Fruit fly (Drosophila melanogaster): ENCODE measurements around the gene CG31445.
A peak's percentile ranks its signal among the peaks of the same experiment; 100 is the strongest.

Gene CG31445

DNA sequence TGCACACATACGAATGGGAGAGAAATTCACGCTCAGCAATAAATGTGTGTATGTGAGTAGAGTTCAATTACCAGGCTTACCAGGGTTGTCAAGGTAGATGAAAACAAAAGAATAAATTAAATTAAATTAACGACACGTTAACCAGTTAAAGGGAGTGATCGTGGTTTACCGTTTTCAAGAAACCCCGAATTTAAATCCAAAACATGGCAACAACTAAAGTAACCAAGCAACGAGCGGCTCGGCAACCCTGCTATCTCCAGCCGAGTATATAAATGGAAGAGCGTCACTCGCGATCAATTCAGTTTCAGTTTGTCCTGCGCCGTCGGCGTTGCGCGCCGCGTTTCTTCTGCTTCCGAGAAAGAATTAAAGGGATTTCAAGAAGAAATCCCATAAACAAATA is 30.4 kb downstream of the CG31445 start:
- TF ChIP-seq CG8478 (optimal IDR thresholded peaks at IDR 0.05) (peak; percentile 34), CTCF (optimal IDR thresholded peaks at IDR 0.05) (no peak)

DNA sequence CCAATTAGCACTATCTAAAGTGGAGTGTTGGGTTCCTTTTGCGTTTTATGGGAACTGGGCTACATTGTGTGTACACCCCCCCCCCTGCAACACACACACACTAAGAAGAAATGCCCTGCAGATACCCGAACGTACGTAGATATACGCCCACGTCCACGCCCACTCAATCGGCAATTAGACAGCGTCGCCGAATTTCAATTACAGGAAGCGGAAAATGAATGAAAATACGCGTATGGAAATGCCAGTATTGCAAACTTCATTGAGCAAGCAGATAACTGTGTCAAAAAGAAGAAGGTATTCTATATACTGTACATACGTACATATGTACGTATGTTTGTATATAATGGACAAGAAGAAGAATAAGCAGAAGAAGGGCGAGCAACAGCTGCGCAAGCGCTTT is 31.2 kb downstream of the CG31445 start:
- no peak for TF ChIP-seq CTCF (optimal IDR thresholded peaks at IDR 0.05)

DNA sequence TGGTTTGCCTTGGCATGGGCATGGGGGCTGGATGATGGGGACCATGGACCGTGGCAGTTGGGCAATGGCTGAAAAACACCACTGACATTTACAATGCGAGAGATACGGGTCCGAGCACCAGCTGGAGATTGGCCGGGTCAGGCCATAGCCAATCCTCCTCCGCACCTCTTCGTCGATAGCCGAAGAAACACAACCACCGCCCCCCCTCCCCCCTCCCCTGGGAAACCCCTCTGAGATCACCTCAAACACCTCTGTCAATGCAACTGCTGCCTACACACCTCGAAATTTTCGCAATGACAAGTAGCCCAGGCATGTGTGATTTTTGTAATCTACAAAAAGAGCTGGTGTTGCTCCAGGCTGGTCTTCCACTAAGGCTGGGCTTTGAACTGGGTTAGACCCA is 32.1 kb downstream of the CG31445 start:
- TF ChIP-seq CG8478 (optimal IDR thresholded peaks at IDR 0.05) (no peak), CTCF (optimal IDR thresholded peaks at IDR 0.05) (no peak)

DNA sequence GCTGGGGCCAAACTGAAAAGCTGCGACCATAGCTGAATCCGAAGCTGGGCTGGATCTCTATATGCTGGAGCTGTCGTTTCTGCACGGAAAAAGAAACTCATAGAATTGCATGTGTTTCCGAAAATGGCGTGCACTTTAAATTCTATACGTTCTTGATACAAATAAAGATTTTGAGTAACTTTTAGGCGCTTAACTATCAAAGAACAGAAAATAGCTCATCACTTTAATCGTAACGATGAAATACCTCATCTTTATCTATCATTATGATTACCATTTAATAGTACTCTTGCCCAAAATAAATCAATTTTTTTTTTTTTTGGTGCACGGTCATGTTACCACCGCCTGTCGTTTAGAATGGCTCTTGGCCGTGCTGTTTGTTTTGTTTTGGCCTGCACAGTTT is 32.9 kb downstream of the CG31445 start:
- TF ChIP-seq CG8478 (optimal IDR thresholded peaks at IDR 0.05) (no peak), CTCF (optimal IDR thresholded peaks at IDR 0.05) (no peak)

DNA sequence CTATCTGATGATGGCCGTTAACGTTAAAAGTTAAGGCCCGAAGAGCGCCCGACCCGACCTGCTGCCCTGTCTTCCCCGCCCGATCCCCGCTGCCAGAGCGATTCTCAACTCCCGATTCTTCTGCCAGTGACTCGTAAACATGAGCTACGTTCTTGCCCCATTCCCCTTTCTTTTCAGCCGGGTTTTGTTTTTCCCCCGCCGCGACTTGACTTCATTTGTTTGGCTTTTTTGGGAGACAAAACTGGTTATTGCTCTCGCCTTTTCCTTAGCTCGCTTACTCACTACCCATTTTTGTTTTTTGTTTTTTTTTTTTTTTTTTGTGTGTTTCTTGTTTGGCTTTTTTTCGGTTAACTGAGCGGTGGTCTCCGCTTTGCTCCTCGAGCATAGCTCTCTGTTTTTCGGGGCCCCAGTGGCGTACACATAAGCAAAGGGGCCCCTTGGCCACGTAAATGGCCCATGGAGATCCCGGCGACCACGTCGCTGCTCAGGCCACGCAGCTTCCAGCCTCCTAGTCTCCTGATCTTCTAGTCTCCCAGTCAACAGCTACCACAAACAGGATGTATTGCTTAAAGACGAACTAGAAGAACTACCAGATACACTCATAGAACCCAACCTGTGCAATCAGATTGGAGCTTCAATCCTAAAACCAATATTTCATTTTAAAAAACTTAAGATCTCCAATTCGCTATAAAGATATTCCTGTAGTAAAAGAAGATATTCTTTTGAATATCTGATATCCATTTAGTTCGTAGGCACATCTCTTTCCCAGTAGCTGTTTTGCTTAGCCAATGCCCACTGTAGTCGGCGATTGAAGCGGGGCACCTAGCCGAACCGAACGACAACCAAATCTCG is 33.9 kb downstream of the CG31445 start:
- TF ChIP-seq CTCF (optimal IDR thresholded peaks at IDR 0.05), result no peak
- TF ChIP-seq CG8478 (optimal IDR thresholded peaks at IDR 0.05), result no peak

DNA sequence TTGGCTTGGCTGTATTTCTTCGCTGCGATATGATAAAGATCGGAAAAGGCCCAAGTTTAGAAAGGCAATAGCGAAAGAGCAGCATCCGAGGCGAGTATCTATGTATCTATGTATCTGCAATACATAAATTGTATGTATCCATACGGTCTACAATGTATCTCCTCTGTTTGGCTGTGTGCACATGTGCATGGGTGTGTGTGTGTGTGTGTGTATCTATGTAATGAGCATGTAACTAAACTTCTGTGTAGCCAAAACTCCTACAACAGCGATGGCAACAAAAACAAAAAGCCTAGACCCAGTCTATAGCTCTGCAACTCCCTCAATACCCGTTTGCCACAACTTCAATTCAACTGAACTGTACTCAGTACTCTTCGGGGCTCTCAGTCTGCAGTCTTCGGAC is 34.5 kb downstream of the CG31445 start:
- TF ChIP-seq CG8478 (optimal IDR thresholded peaks at IDR 0.05) (no peak), CTCF (optimal IDR thresholded peaks at IDR 0.05) (no peak)

DNA sequence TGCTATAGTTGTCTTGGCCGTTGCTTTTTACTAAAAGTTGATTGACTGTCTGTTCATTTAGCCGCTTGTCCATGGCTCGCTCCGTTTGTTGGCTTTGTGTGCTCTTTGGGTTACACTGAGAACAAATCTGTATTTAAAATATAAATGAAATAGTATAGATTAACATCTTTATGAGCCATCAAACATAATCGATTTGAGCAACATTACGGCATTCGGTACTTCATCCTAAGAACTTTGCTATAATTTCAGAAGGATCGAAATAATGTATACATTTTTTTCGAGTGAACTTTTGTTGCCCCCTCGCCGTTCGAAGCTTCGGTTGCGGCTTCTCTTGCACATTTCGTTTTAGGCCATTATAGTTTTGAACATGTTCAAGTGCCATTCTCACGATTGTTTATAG is 36.6 kb downstream of the CG31445 start:
- TF ChIP-seq CG8478 (optimal IDR thresholded peaks at IDR 0.05) (no peak), CTCF (optimal IDR thresholded peaks at IDR 0.05) (no peak)

DNA sequence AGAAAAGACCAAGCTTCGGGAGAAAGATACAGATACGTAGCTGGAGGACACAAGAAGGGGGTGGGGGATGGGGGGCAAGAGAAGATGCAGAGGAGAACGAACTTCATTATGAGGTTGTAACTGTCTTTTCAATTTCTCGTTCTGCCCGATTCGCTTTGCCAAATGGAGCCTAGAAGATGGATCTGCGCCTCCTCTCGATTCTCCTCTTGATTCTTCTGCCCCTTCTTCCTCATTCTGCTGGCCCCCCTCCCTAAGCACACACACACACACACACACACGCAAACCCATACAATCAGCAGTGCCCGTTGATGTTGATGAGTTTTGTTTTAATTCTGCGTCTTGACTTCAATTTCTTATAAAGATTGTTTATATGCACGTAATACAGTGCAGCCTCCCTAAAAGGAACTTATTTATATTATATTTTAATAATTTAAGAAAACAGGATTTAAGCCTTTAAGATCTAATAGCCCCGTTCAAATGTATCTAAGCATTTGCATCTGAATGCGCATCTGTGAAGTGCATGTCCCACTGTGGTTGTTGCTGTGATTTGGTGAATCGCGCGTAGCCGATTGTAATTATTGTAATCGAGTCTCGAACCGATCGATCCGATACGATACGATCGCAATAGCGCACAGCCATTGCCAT is 37.5 kb downstream of the CG31445 start:
- TF ChIP-seq CG8478 (optimal IDR thresholded peaks at IDR 0.05) (no peak), CTCF (optimal IDR thresholded peaks at IDR 0.05) (no peak)

DNA sequence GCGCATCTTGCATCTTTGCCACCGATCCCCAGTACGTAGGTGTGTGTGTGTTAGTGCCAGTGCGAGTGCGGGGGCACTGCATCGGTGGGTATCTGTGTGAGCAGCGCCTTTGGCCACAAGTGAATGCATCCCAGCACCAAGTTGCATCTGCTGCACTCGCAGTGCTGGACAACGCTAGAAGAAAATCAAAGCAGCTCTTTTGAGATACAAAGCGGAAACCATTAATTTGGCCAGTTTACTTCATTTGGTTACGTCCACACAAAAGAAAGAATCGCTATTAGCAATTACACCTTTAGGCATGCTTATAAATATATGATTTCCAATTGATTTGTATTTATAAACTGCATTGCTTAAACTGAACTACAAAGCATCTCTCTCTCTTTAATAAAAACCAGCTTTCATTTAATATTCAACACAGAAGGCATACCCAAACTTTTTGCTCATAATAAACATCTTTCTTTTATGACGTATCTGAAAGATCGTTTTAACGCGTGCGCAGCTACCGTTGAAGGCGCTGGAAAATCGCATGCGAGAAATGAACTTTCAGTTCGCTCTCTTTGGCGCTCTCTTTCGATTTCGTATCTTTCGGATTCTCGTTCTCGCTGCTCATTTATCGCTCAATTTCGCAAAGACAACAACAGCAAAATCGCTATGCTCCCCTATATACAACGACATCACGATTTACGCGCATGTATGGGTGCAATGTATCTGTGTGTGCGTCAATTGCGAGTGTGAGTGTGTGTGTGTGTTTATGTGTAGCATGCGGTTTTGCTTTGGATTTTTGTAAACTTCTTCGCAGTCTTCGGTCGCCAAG is 38.2 kb downstream of the CG31445 start:
- TF ChIP-seq CTCF (optimal IDR thresholded peaks at IDR 0.05) (no peak), CG8478 (optimal IDR thresholded peaks at IDR 0.05) (no peak)

DNA sequence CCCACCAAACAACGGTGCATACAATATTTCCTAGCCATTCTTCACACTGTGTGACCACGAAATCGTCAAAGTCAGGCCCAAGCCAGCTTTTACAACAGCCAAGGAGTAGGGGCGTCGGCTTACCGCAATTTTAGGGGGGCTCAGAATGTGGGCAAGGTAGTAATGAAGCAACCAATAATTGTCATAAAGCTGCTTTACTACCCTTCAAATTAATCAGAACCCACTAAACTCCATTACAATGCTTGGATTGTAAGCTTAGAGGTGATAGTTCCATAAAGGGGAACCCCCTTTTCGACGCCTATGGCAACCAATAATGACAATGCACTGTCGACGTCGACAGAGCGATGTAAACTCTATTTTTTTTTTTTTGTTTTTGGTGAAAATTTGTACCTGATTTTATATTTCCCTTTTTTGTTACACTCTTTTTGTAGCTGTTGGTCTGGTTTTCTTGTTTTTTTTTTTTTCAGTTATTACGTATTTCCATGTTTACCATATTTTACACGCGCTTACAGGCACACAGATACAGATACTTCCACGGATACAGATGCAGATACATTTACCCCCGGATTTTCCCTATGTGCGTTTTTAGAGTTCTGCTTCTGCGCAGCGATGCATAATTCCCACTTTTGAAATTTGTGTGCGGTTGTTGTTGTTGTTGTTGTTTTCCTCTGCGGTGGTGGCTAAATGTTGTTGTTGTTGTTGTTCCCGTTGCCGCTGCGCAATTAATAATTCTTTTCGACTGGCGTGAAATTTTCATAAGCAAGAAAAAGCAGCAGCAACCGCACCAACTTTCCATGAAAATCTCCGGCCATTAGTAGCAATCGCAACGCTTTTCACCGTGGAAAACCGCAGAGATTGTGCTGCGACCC is 39.8 kb downstream of the CG31445 start:
- TF ChIP-seq CG8478 (optimal IDR thresholded peaks at IDR 0.05), result no peak

DNA sequence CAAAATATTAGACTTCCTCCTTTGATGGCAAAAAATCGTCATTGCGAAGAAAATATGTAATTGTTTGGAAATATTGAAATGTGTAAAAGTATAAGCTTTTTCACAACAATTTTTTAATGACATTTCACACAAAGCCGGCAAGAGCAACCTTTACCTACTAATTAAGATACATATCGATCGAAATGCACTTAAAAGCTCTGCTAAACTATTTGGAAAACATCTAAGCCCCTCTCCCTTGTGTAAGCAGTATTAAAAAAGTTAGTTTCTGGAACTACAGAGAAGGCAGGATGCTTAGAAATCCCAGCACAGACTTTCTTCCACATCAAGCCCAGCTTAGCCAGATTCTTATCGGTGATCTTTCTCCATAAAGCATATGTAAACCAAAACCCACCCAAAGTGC is 40.6 kb downstream of the CG31445 start, which contains the start of gene Cyt-c1L:
Gene Cyt-c1L, minus strand, starts transcription at position 101 of the 400 bp plus-strand sequence.
- TF ChIP-seq CTCF (optimal IDR thresholded peaks at IDR 0.05), result no peak
- TF ChIP-seq CG8478 (optimal IDR thresholded peaks at IDR 0.05), result no peak

DNA sequence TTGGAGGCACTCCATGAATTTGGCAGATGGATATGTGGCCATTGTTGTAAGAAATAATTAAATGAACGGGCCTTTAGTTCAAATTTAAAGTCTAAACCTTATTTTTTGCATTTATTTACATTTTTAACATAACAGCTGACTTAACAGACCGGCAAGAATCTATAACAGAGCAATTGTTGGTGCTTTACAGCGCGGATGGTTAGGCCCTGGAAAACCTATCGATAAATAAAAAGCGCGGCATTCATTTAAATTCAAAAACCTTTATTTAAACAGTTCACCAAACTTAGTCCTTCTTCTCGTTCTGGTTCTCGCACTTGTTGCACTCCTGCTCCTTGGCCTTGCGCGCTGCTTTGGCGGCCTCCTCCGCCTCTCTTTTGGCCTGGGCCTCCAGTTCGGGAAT is 42.2 kb downstream of the CG31445 start, which contains the start of gene Mesh1:
Gene Mesh1, minus strand, starts transcription at position 108 of the 400 bp plus-strand sequence.
- peak; percentile 5 for TF ChIP-seq CG8478 (optimal IDR thresholded peaks at IDR 0.05)
- no peak for TF ChIP-seq CTCF (optimal IDR thresholded peaks at IDR 0.05)

DNA sequence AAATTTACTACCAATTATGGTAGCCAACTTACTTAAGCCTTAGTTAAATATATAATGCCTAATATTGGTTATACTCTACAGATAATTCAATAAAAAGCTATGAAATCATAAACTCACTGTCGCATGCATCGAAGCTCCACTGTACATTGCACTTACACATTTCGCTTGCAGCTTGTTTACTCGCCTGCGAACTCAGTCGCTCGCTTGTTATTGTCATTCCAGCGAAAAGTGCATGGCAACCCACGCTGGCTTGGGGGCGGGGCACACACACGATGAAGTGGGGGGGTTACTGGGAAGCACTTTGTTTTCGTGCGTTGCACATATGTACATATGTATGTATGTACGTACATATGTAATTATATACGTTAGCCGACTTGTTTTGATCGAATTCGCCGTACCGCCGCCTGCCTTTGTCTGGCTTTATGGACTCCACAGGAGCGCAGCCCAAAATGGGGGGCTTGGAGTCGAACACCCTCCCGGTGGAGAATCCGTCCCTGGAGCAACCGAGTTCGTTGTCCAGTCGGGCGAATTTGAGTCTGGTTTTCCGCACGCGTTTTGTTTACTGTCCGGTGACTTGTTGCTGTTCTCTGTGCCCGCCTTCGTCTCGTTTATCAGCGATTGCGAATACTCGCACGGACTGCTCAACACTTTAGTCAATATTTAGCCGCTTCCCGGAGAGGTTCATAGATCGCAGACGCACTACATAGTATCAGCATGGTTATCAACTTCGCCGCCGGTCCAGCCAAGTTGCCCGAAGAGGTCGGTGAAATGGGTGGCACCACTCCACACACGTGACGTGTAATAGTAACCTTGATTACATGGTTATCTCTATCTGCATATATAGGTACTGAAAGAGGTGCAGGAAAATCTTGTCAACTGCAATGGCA is 44.6 kb downstream of the CG31445 start, which contains the start of gene CG11899:
Gene CG11899, plus strand, starts transcription at position 648 of the 887 bp plus-strand sequence.
- TF ChIP-seq CG8478 (optimal IDR thresholded peaks at IDR 0.05), result no peak
- no peak for TF ChIP-seq CTCF (optimal IDR thresholded peaks at IDR 0.05)

Data from S2 (cell line).